Fruit fly (Drosophila melanogaster) whole organism, wandering third instar larva: ENCODE data around the gene CG46465.

Source experiments
- CG32264 ChIP-seq: fragments of 200-800 bp; sonication (Bioruptor generic); optimal IDR thresholded peaks from 2 replicates; lab custom pipeline; 2016; ENCODE audit warnings: missing biosample characterization, missing genetic modification characterization
- CG9705 ChIP-seq: fragments of 200-800 bp; sonication (Bioruptor generic); optimal IDR thresholded peaks from 2 replicates; lab custom pipeline; 2018; ENCODE audit warnings: missing biosample characterization, mild to moderate bottlenecking, missing genetic modification characterization
- CrebA ChIP-seq: fragments of 200-800 bp; sonication (Bioruptor generic); optimal IDR thresholded peaks from 2 replicates; lab custom pipeline; 2016; ENCODE audit warnings: missing biosample characterization, mild to moderate bottlenecking, missing genetic modification characterization, borderline replicate concordance
- Dfd ChIP-seq: fragments of >200 bp; optimal IDR thresholded peaks from 2 replicates; lab custom pipeline; 2017; ENCODE audit warnings: missing biosample characterization, missing genetic modification characterization
- Dif ChIP-seq: fragments of 200-275, 200-300 bp; sonication (Bioruptor generic); optimal IDR thresholded peaks from 2 replicates; lab custom pipeline; 2018; ENCODE audit warnings: missing biosample characterization, missing genetic modification characterization; ENCODE audit not compliant: partially characterized antibody
- GATAd ChIP-seq: sonication (Bioruptor generic); optimal IDR thresholded peaks from 2 replicates; lab custom pipeline; 2016; ENCODE audit warnings: missing biosample characterization, missing genetic modification characterization
- Hnf4 ChIP-seq: fragments of 200-800 bp; sonication (Bioruptor generic); optimal IDR thresholded peaks from 2 replicates; lab custom pipeline; 2016; ENCODE audit warnings: missing biosample characterization, mild to moderate bottlenecking, missing genetic modification characterization
- Hr83 ChIP-seq: fragments of 200-300 bp; sonication (Bioruptor generic); optimal IDR thresholded peaks from 2 replicates; lab custom pipeline; 2016; ENCODE audit warnings: missing biosample characterization, mild to moderate bottlenecking, missing genetic modification characterization, moderate library complexity; ENCODE audit not compliant: poor library complexity, severe bottlenecking
- Mio ChIP-seq: sonication (Bioruptor generic); optimal IDR thresholded peaks from 2 replicates; lab custom pipeline; 2016; ENCODE audit warnings: missing biosample characterization, missing genetic modification characterization
- Myc ChIP-seq: fragments of >200 bp; optimal IDR thresholded peaks from 2 replicates; lab custom pipeline; 2017
- N ChIP-seq: fragments of >200 bp; optimal IDR thresholded peaks from 2 replicates; lab custom pipeline; 2018; ENCODE audit warnings: missing biosample characterization, missing external identifiers, missing genetic modification characterization
- OdsH ChIP-seq: fragments of 200-800 bp; sonication (Bioruptor generic); optimal IDR thresholded peaks from 2 replicates; lab custom pipeline; 2016; ENCODE audit warnings: missing biosample characterization, mild to moderate bottlenecking, missing genetic modification characterization
- Rel ChIP-seq, 2 experiments: fragments of 200-800 bp; sonication (Bioruptor generic) in 1 of 2; optimal IDR thresholded peaks; 2 replicates in 1 of 2; 3 replicates in 1 of 2; lab custom pipeline; 2016 to 2019; ENCODE audit warnings: mild to moderate bottlenecking in 2 of 2, missing biosample characterization in 2 of 2, missing genetic modification characterization in 2 of 2, moderate library complexity in 1 of 2
- Sp1 ChIP-seq: fragments of 200-800 bp; sonication (Bioruptor generic); optimal IDR thresholded peaks from 3 replicates; lab custom pipeline; 2019; ENCODE audit warnings: missing biosample characterization, mild to moderate bottlenecking, missing genetic modification characterization, moderate library complexity
- Vsx2 ChIP-seq: fragments of 200-300, 225-300 bp; sonication (Bioruptor generic); optimal IDR thresholded peaks from 2 replicates; lab custom pipeline; 2018; ENCODE audit warnings: missing biosample characterization, missing genetic modification characterization; ENCODE audit not compliant: partially characterized antibody
- br ChIP-seq: fragments of 200-800 bp; sonication (Bioruptor generic); optimal IDR thresholded peaks from 2 replicates; lab custom pipeline; 2016; ENCODE audit warnings: missing biosample characterization, missing genetic modification characterization
- brk ChIP-seq: fragments of 200-800 bp; sonication (Bioruptor generic); optimal IDR thresholded peaks from 2 replicates; lab custom pipeline; 2016; ENCODE audit warnings: missing biosample characterization, mild to moderate bottlenecking, missing genetic modification characterization
- dl ChIP-seq, 2 experiments: fragments of 175-275, 200-275 bp in 1 of 2; fragments of 200-275 bp in 1 of 2; sonication (Bioruptor generic); optimal IDR thresholded peaks; lab custom pipeline; 2018; ENCODE audit warnings: mild to moderate bottlenecking in 2 of 2, missing biosample characterization in 2 of 2, missing genetic modification characterization in 2 of 2, moderate library complexity in 2 of 2; ENCODE audit not compliant: partially characterized antibody in 2 of 2, insufficient read depth in 1 of 2
- dmrt93B ChIP-seq: fragments of 200-800 bp; sonication (Bioruptor generic); optimal IDR thresholded peaks from 2 replicates; lab custom pipeline; 2018; ENCODE audit warnings: missing biosample characterization, mild to moderate bottlenecking, missing genetic modification characterization
- ey ChIP-seq: fragments of 200-800 bp; sonication (Bioruptor generic); optimal IDR thresholded peaks from 2 replicates; lab custom pipeline; 2016; ENCODE audit warnings: missing biosample characterization, missing genetic modification characterization
- foxo ChIP-seq, 2 experiments: fragments of 200-800 bp; sonication (Bioruptor generic); optimal IDR thresholded peaks; 2 replicates in 1 of 2; 3 replicates in 1 of 2; lab custom pipeline; 2016 to 2017; ENCODE audit warnings: missing biosample characterization in 2 of 2, missing genetic modification characterization in 2 of 2
- h ChIP-seq: fragments of 200-800 bp; sonication (Bioruptor generic); optimal IDR thresholded peaks from 3 replicates; lab custom pipeline; 2016; ENCODE audit warnings: missing biosample characterization, mild to moderate bottlenecking, missing genetic modification characterization
- lola ChIP-seq: fragments of >200 bp; optimal IDR thresholded peaks from 2 replicates; lab custom pipeline; 2017; ENCODE audit warnings: missing biosample characterization, missing genetic modification characterization
- pan ChIP-seq: fragments of >200 bp; optimal IDR thresholded peaks from 2 replicates; lab custom pipeline; 2017
- rgr ChIP-seq: fragments of 200-800 bp; sonication (Bioruptor generic); optimal IDR thresholded peaks from 3 replicates; lab custom pipeline; 2016; ENCODE audit warnings: missing biosample characterization, mild to moderate bottlenecking, missing genetic modification characterization
- sage ChIP-seq: fragments of 200-800 bp; sonication (Bioruptor generic); optimal IDR thresholded peaks from 2 replicates; lab custom pipeline; 2016; ENCODE audit warnings: missing biosample characterization, mild to moderate bottlenecking, missing genetic modification characterization
- tai ChIP-seq: sonication (Bioruptor generic); optimal IDR thresholded peaks from 2 replicates; lab custom pipeline; 2016; ENCODE audit warnings: missing biosample characterization, missing genetic modification characterization
- woc ChIP-seq: sonication (Bioruptor generic); optimal IDR thresholded peaks from 2 replicates; lab custom pipeline; 2016; ENCODE audit warnings: missing biosample characterization, mild to moderate bottlenecking, missing genetic modification characterization

The CG46465 gene

dm6 chr2L:19015628-19016027, 23.3 kb downstream of the CG46465 start:
- TF ChIP-seq Hnf4 (GFP tag; lab: Kevin White, UChicago) (no peak), CG32264 (GFP tag; lab: Kevin White, UChicago) (no peak), N (no peak), Sp1 (GFP tag; lab: Kevin White, UChicago) (no peak), foxo (GFP tag; optimal IDR thresholded peaks at IDR 0.05; lab: Kevin White, UChicago) (no peak), Hr83 (GFP tag; lab: Kevin White, UChicago) (no peak), br (GFP tag; lab: Kevin White, UChicago) (no peak), lola (GFP tag; lab: Kevin White, UChicago) (no peak)

dm6 chr2L:19017060-19017459, 24.8 kb downstream of the CG46465 start:
- TF ChIP-seq rgr (GFP tag; lab: Kevin White, UChicago) = no peak
- TF ChIP-seq Rel (GFP tag; optimal IDR thresholded peaks at IDR 0.05; lab: Kevin White, UChicago) = no peak
- TF ChIP-seq Rel (tag; optimal IDR thresholded peaks at IDR 0.05; lab: Kevin White, UChicago) = no peak
- no peak for TF ChIP-seq h
- TF ChIP-seq ey = no peak
- TF ChIP-seq foxo (GFP tag; optimal IDR thresholded peaks at IDR 0.05; lab: Kevin White, UChicago) = no peak
- TF ChIP-seq tai (GFP tag; lab: Kevin White, UChicago) = no peak
- TF ChIP-seq Vsx2 (GFP tag; lab: Kevin White, UChicago) = no peak
- no peak for TF ChIP-seq br (GFP tag; lab: Kevin White, UChicago)
- no peak for TF ChIP-seq GATAd
- TF ChIP-seq sage (GFP tag; lab: Kevin White, UChicago) = no peak
- TF ChIP-seq lola (GFP tag; lab: Kevin White, UChicago) = no peak
- no peak for TF ChIP-seq woc (GFP tag; lab: Kevin White, UChicago)
- TF ChIP-seq CrebA = no peak
- no peak for TF ChIP-seq Mio (GFP tag; lab: Kevin White, UChicago)

DNA sequence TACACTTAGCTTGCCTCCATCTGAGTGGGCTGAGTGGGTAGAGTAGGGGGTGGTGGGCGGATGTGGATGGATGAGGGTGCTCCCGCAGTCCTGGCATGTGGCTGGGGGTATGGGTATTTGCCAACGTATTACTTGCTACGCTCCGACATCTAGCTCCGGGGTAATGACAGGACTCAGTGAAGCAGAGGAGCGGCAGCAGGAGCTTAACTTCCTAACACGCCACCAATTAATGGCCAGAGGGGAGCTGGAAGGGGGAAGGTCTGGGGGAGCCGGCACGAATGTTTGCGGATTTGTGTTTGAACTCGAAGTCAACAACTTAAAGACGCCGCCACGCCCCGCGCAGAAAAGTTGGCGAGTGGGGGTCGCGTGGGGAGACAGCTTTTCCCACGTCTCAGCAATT, 26.0 kb downstream of the CG46465 start:
- TF ChIP-seq dl (GFP tag; optimal IDR thresholded peaks at IDR 0.05; lab: Kevin White, UChicago; ENCODE audit: insufficient read depth in 1 of 2, partially characterized antibody in 2 of 2) (no peak), rgr (GFP tag; lab: Kevin White, UChicago) (no peak), sage (GFP tag; lab: Kevin White, UChicago) (no peak), CG9705 (GFP tag; lab: Kevin White, UChicago) (no peak), h (no peak)

DNA sequence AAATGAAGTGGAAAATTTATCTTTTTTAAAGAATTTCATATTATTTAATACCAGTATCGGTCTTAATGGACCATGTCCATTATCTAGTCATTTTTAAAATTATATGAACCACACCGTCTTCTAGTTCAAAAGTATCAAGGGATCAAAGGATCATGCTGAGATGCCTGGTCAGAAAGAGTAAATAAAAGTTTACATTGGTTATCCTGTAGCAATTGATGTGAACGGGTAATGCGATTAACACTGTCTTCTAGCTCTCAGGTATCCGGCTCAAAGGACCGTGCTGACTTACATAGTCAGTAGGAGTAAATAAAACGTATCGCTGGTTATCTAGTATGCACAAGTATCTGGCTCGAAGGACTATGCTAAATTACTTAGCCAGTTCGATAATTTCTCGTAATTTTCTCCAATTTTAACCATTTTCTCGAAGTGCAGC, 26.9 kb downstream of the CG46465 start:
- TF ChIP-seq foxo (GFP tag; optimal IDR thresholded peaks at IDR 0.05; lab: Kevin White, UChicago) (peak in 1 of 2 experiments; percentile 6), dl (GFP tag; optimal IDR thresholded peaks at IDR 0.05; lab: Kevin White, UChicago; ENCODE audit: insufficient read depth in 1 of 2, partially characterized antibody in 2 of 2) (no peak), Hr83 (GFP tag; lab: Kevin White, UChicago) (no peak), tai (GFP tag; lab: Kevin White, UChicago) (no peak), pan (lab: Kevin White, UChicago) (no peak), br (GFP tag; lab: Kevin White, UChicago) (no peak), Hnf4 (GFP tag; lab: Kevin White, UChicago) (no peak)

dm6 chr2L:19019640-19020039, 27.3 kb downstream of the CG46465 start:
- TF ChIP-seq Vsx2 (GFP tag; lab: Kevin White, UChicago) = no peak
- TF ChIP-seq Dif (GFP tag; lab: Kevin White, UChicago) = no peak
- no peak for TF ChIP-seq CG32264 (GFP tag; lab: Kevin White, UChicago)
- no peak for TF ChIP-seq dmrt93B (GFP tag; lab: Kevin White, UChicago)
- TF ChIP-seq ey = no peak
- TF ChIP-seq brk (GFP tag; lab: Kevin White, UChicago) = no peak
- no peak for TF ChIP-seq CG9705 (GFP tag; lab: Kevin White, UChicago)
- no peak for TF ChIP-seq Hr83 (GFP tag; lab: Kevin White, UChicago)
- no peak for TF ChIP-seq rgr (GFP tag; lab: Kevin White, UChicago)
- TF ChIP-seq GATAd = no peak
- TF ChIP-seq Dfd (GFP tag; lab: Kevin White, UChicago) = no peak
- no peak for TF ChIP-seq Hnf4 (GFP tag; lab: Kevin White, UChicago)
- TF ChIP-seq Myc (lab: Kevin White, UChicago) = no peak
- TF ChIP-seq foxo (GFP tag; optimal IDR thresholded peaks at IDR 0.05; lab: Kevin White, UChicago) = no peak
- no peak for TF ChIP-seq Sp1 (GFP tag; lab: Kevin White, UChicago)
- TF ChIP-seq OdsH (GFP tag; lab: Kevin White, UChicago) = no peak
- no peak for TF ChIP-seq h
